Fruit fly (Drosophila melanogaster): Measurements from ENCODE around the gene Adhr.

The Adhr gene

DNA sequence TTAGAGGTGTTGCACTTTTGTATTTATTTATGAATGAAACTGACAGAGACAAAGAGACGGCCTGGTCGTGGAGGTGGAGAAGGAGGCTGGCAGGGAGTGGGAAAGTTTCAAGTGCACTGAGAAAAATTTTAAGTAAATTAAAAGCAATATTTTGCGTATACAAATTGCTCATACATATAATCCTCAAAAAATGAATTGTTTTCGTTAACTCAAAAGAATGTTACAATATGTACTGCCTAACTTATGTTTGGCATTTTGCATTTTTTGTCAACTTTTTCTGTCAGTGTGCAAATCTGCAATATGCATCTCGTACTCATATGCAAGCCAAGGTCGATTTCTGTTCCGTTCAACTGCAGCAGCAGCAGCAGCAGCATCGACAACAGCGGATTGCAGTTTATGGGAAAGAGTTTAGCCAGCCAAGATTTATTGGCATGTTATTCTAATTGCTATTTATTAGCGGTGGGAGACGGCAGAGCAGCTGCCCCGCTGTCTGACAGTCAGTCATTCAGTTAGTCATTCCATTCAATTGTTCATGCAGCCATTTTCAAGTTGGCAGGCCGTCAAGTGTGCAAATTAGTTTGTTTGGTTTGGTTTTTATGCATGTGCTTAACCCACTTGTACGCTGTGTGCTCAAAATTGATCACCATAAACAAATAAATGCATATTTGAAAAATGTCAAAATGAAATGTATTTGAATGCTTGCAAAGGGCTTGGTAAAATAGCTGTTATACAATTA, 15.8 kb downstream of the Adhr start:
- no peak for TF ChIP-seq seq (GFP tag; IDR thresholded peaks at IDR 0.05)
- peak; percentile 19 to 34 for TF ChIP-seq bsh (GFP tag; optimal IDR thresholded peaks at IDR 0.05)
- no peak; the same call in 1 of the 2 replicates for TF ChIP-seq CG14667 (GFP tag; IDR thresholded peaks at IDR 0.05)
- TF ChIP-seq oc (tag; optimal IDR thresholded peaks at IDR 0.05): no peak
- TF ChIP-seq onecut (GFP tag; IDR thresholded peaks at IDR 0.05): no peak
- no peak for TF ChIP-seq CG9215 (GFP tag; IDR thresholded peaks at IDR 0.05)
- peak; percentile 29; the same call in 1 of the 3 replicates for TF ChIP-seq tgo (GFP tag; IDR thresholded peaks at IDR 0.05)
- TF ChIP-seq MESR4 (GFP tag; optimal IDR thresholded peaks at IDR 0.05): no peak
- no peak for TF ChIP-seq E2f2 (GFP tag; IDR thresholded peaks at IDR 0.05)
- TF ChIP-seq CG11398 (GFP tag; optimal IDR thresholded peaks at IDR 0.05): no peak
- TF ChIP-seq ci (GFP tag; IDR thresholded peaks at IDR 0.05): peak; percentile 55; the same call in 1 of the 3 replicates
- TF ChIP-seq Asciz (GFP tag; optimal IDR thresholded peaks at IDR 0.05): no peak
- TF ChIP-seq row (GFP tag; IDR thresholded peaks at IDR 0.05): peak; percentile 28; the same call in 1 of the 3 replicates
- TF ChIP-seq CG9932 (GFP tag; IDR thresholded peaks at IDR 0.05): no peak
- no peak for TF ChIP-seq CG11696 (GFP tag; IDR thresholded peaks at IDR 0.05)
- TF ChIP-seq nerfin-1 (tag; optimal IDR thresholded peaks at IDR 0.05): no peak
- no peak for TF ChIP-seq CG15696 (tag; optimal IDR thresholded peaks at IDR 0.05)
- peak; percentile 13 for TF ChIP-seq CG12391 (tag; optimal IDR thresholded peaks at IDR 0.05)
- TF ChIP-seq CG3065 (GFP tag; optimal IDR thresholded peaks at IDR 0.05): no peak
- TF ChIP-seq CG6791 (GFP tag; IDR thresholded peaks at IDR 0.05; ENCODE audit: partially characterized antibody): no peak
- TF ChIP-seq CHES-1-like (GFP tag; optimal IDR thresholded peaks at IDR 0.05): no peak
- TF ChIP-seq MBD-R2 (GFP tag; IDR thresholded peaks at IDR 0.05): no peak
- no peak for TF ChIP-seq CG4820 (GFP tag; optimal IDR thresholded peaks at IDR 0.05)
- no peak for TF ChIP-seq CG16815 (GFP tag; optimal IDR thresholded peaks at IDR 0.05)
- peak; percentile 17 for TF ChIP-seq CoRest (tag; optimal IDR thresholded peaks at IDR 0.05)
- TF ChIP-seq B-H1 (GFP tag; IDR thresholded peaks at IDR 0.05): no peak
- peak; percentile 43 for TF ChIP-seq CG11504 (tag; optimal IDR thresholded peaks at IDR 0.05)
- peak; percentile 13 for TF ChIP-seq CG1602 (GFP tag; optimal IDR thresholded peaks at IDR 0.05)
- no peak for TF ChIP-seq corto (GFP tag; optimal IDR thresholded peaks at IDR 0.05)
- TF ChIP-seq HLH3B (GFP tag; IDR thresholded peaks at IDR 0.05): no peak
- no peak for TF ChIP-seq CG15073 (GFP tag; optimal IDR thresholded peaks at IDR 0.05)
- no peak for TF ChIP-seq ab (GFP tag; optimal IDR thresholded peaks at IDR 0.05)
- no peak for TF ChIP-seq PHDP (tag; optimal IDR thresholded peaks at IDR 0.05)
- no peak for TF ChIP-seq CG17568 (GFP tag; optimal IDR thresholded peaks at IDR 0.05)
- TF ChIP-seq kay (GFP tag; optimal IDR thresholded peaks at IDR 0.05): no peak
- TF ChIP-seq tll (GFP tag; optimal IDR thresholded peaks at IDR 0.05): no peak
- 0 out of 3 replicates have a peak, but pooled peaks have one; percentile 19 for TF ChIP-seq otp (GFP tag; IDR thresholded peaks at IDR 0.05)
- no peak for TF ChIP-seq lab (GFP tag; optimal IDR thresholded peaks at IDR 0.05)
- no peak for TF ChIP-seq ftz-f1 (GFP tag; optimal IDR thresholded peaks at IDR 0.05)
- no peak for TF ChIP-seq vfl (GFP tag; optimal IDR thresholded peaks at IDR 0.05)
- no peak for TF ChIP-seq gce (GFP tag; IDR thresholded peaks at IDR 0.05)
- no peak for TF ChIP-seq odd (GFP tag; optimal IDR thresholded peaks at IDR 0.05)
- TF ChIP-seq abd-A (tag; optimal IDR thresholded peaks at IDR 0.05): no peak
- 0 out of 2 replicates have a peak, but pooled peaks have one; percentile 17 for TF ChIP-seq CG31441 (GFP tag; IDR thresholded peaks at IDR 0.05)
- no peak for TF ChIP-seq HLHmδ (GFP tag; optimal IDR thresholded peaks at IDR 0.05)
- TF ChIP-seq fru (optimal IDR thresholded peaks at IDR 0.05): no peak
- no peak for TF ChIP-seq chinmo (GFP tag; IDR thresholded peaks at IDR 0.05; ENCODE audit: partially characterized antibody)
- TF ChIP-seq Kr (GFP tag; optimal IDR thresholded peaks at IDR 0.05): no peak
- TF ChIP-seq CG10274 (GFP tag; optimal IDR thresholded peaks at IDR 0.05): no peak
- no peak for TF ChIP-seq gro (GFP tag; optimal IDR thresholded peaks at IDR 0.05)
